Worm (Caenorhabditis elegans) whole organism, L4/young adult: ENCODE measurements around the gene gbb-2.

Experiments
- W03F9.2 ChIP-seq: fragments of 150-350 bp; optimal IDR thresholded peaks from 2 replicates; lab custom pipeline; 2014; ENCODE audit warnings: missing biosample characterization, missing genetic modification characterization
- him-1 ChIP-seq: sonication (generic microtip); optimal IDR thresholded peaks from 2 replicates; lab custom pipeline; 2016; ENCODE audit warnings: missing genotype, missing genetic modification reagents, missing genetic modification characterization, missing compliant biosample characterization

ce11 chrIV:4446884-4447283 lies 59.7 kb downstream of the gbb-2 start:
- TF ChIP-seq him-1 (tag; lab: Kevin White, UChicago) = no peak
- no peak for TF ChIP-seq W03F9.2 (tag; lab: Kevin White, UChicago)
